Worm (Caenorhabditis elegans): Measurements from ENCODE around the gene gst-16.

The gst-16 gene

DNA sequence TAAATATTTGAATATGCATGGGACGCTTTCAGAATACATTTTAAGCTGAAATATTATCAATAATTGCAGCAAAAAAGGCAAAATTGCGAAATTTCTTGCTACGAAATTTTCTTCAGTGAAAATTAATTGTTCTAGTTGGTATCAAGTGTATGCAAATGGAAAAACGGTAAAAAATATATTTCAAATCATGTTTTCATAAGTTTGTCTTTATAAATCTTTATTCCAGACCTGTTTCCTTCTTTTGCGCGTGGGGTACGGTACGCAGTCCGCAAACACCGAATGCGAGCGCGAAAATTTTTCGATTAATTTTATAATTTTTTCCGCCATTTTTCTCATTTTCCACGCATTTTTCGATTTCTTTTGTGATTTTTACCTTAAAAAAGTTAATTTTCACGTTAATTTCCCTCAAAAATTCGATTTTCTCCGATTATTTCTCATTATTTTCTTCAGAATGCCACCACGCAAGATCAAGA, 27.7 kb downstream of the gst-16 start, which contains the start of the genes fbxc-23 and csc-1 (continued):
- TF ChIP-seq ceh-100 (GFP tag; IDR thresholded peaks at IDR 0.05), result no peak

DNA sequence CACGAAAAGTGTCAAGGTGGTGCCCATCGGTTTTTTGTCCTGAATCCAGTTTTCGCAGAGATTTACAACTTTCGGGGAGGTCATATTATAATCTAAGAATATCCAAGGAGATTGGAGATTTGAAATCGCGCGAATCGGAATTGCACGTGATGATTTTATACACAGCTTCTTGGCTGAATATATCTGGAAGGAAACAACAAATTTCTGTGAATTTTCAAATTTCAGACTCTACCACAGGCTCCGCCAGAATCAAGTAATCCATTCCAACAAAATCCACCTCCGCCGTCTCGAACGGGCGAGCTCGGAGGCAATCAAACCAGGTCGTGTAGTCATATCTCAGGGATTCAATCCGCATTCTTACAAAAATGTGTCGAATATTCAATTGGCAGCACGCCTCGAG, 29.0 kb downstream of the gst-16 start:
- TF ChIP-seq snpc-1.3 (tag; optimal IDR thresholded peaks at IDR 0.05; ENCODE audit: insufficient read depth) (no peak), K12H6.12 (tag; optimal IDR thresholded peaks at IDR 0.05) (no peak), lin-26 (GFP tag; IDR thresholded peaks at IDR 0.05) (no peak), lin-35 (GFP tag; optimal IDR thresholded peaks at IDR 0.05) (no peak), ets-4 (GFP tag; optimal IDR thresholded peaks at IDR 0.05) (no peak), ama-1 (optimal IDR thresholded peaks at IDR 0.05) (no peak), ama-1 (GFP tag; optimal IDR thresholded peaks at IDR 0.05) (no peak), F55B11.4 (tag; optimal IDR thresholded peaks at IDR 0.05; ENCODE audit: borderline replicate concordance, insufficient read depth) (no peak), let-607 (tag; optimal IDR thresholded peaks at IDR 0.05) (no peak), C06A6.2 (GFP tag; conservative IDR thresholded peaks at IDR 0.05) (no peak), lag-1 (GFP tag; IDR thresholded peaks at IDR 0.05) (no peak), aptf-2 (GFP tag; conservative IDR thresholded peaks at IDR 0.05) (no peak), ztf-6 (GFP tag; IDR thresholded peaks at IDR 0.05) (no peak), nhr-120 (GFP tag; IDR thresholded peaks at IDR 0.05) (no peak), ekl-4 (GFP tag; IDR thresholded peaks at IDR 0.05) (no peak), unc-62 (GFP tag; optimal IDR thresholded peaks at IDR 0.05) (no peak)

- TF ChIP-seq sea-2 (GFP tag; IDR thresholded peaks at IDR 0.05), result no peak
- TF ChIP-seq hmg-1.2 (GFP tag; IDR thresholded peaks at IDR 0.05), result peak; percentile 62; the same call in 1 of the 2 replicates
- no peak for TF ChIP-seq efl-1 (GFP tag; optimal IDR thresholded peaks at IDR 0.05)
- no peak for TF ChIP-seq dpl-1 (GFP tag; optimal IDR thresholded peaks at IDR 0.05)
Measured at ce11 chrII:13593659-13594221, 30.5 kb downstream of the gst-16 start, which contains the start of gene clec-146. TSS of gene clec-146 (minus strand) at chrII:13593774.

DNA sequence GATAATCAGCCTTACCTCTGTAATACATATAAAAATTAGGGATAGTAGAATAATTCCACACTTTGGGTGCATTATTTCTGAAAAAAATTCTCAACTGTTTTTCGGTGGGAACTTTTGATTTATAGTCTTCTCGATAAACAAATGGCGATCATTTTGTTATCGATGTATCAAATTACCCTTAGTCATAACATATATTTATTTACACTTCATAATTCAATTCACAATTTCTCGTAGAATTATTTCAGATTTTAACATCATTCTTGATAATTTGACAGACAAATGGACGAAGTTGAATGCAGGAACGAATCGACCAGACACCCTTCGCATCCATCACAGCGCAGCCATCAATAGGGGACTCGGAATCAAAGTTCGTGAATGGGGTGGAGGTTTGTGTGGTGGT, 33.8 kb downstream of the gst-16 start, which contains the start of gene clec-145:
Gene clec-145 (minus strand): TSS at position 101 of the 400 bp plus-strand sequence.
- no peak for TF ChIP-seq ccch-3 (GFP tag; optimal IDR thresholded peaks at IDR 0.05)
- TF ChIP-seq sea-2 (GFP tag; IDR thresholded peaks at IDR 0.05), result no peak
- TF ChIP-seq aptf-2 (GFP tag; conservative IDR thresholded peaks at IDR 0.05), result no peak
- no peak for TF ChIP-seq nfyb-1 (GFP tag; IDR thresholded peaks at IDR 0.05)
- no peak for TF ChIP-seq D2030.7 (GFP tag; IDR thresholded peaks at IDR 0.05)
- no peak for TF ChIP-seq ztf-22 (GFP tag; optimal IDR thresholded peaks at IDR 0.05)
- TF ChIP-seq ets-4 (GFP tag; optimal IDR thresholded peaks at IDR 0.05), result no peak
- no peak for TF ChIP-seq fkh-3 (tag; optimal IDR thresholded peaks at IDR 0.05)
- TF ChIP-seq sptf-2 (GFP tag; optimal IDR thresholded peaks at IDR 0.05), result no peak
- TF ChIP-seq lag-1 (GFP tag; IDR thresholded peaks at IDR 0.05), result no peak
- TF ChIP-seq hrde-1 (tag; optimal IDR thresholded peaks at IDR 0.05; ENCODE audit: borderline replicate concordance), result no peak
- TF ChIP-seq lin-40 (tag; optimal IDR thresholded peaks at IDR 0.05), result no peak

DNA sequence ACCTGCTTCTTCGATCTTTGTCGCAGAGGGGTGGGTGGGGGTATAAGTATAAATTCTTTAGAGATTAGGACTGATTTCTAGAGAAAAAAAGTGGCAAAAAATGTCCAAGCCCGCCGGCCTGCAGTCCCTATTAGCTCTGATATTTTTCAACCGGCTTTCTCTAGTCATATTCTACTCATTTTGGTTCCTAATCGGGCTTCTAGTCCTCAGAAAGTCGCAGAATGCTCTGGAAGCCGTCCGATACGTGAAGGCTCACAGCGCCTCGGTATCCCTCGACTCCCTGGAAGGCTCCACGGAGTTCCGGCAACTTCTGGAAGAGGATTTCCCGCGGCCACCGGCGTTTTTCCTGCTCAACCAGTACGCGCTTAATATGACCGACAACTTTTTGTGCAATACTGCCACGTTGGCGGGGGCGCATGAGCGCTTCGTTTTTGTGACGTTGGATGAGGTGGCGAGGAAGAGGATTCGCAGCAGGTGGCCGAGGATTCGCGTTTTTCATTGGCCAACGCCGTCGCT, 38.5 kb downstream of the gst-16 start, which contains the start of gene Y48E1B.8:
Gene Y48E1B.8 (plus strand): TSS at position 51 of the 516 bp plus-strand sequence.
- TF ChIP-seq T07F8.4 (tag; optimal IDR thresholded peaks at IDR 0.05), result no peak
- peak; percentile 61 for TF ChIP-seq zfh-2 (GFP tag; conservative IDR thresholded peaks at IDR 0.05)
